Worm (Caenorhabditis elegans): Measurements from ENCODE around the gene spch-1.

The spch-1 gene

DNA sequence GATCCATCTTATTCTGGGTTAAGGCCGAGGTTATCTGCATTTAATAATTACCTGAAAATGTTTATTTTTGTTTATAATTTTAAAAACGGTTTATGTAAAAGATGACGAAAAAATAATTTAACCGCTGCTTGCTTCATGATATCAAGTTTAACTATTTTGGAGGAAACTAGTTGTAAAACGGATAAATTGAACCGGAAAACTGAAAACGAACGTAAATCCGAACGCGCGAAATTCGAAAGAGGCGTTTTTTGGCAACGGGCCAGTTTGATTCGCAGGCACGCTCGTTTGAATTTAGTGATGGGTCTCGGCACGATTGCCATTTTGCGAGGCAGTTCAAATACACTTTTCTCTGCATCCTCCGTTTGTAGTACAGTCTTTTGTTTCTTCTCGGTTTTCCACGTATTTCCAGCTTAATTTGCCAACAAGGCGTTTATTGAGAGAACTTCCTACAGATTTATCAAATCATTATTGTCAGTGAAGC, 17.6 kb upstream of the spch-1 start, which contains the start of the genes gtbp-1 and K08F4.3:
Gene gtbp-1 (minus strand): TSS at position 51 of the 481 bp plus-strand sequence.
Gene K08F4.3 (plus strand): TSS at position 352 of the 481 bp plus-strand sequence.
- no peak for TF ChIP-seq fos-1 (tag; optimal IDR thresholded peaks at IDR 0.05)
- peak; percentile 66 for TF ChIP-seq sma-3 (GFP tag; optimal IDR thresholded peaks at IDR 0.05)
- TF ChIP-seq nhr-129 (tag; optimal IDR thresholded peaks at IDR 0.05), result peak; percentile 90
- peak; percentile 22 for TF ChIP-seq sem-4 (tag; optimal IDR thresholded peaks at IDR 0.05)
- peak; percentile 52 for TF ChIP-seq F13H6.1 (tag; optimal IDR thresholded peaks at IDR 0.05)
- no peak for TF ChIP-seq unc-39 (tag; optimal IDR thresholded peaks at IDR 0.05)
- TF ChIP-seq lin-11 (tag; optimal IDR thresholded peaks at IDR 0.05), result peak; percentile 84
- peak; percentile 90 for TF ChIP-seq gmeb-1 (tag; optimal IDR thresholded peaks at IDR 0.05)
- no peak for TF ChIP-seq nhr-11 (tag; optimal IDR thresholded peaks at IDR 0.05)
- no peak for TF ChIP-seq Y55F3AM.14 (GFP tag; optimal IDR thresholded peaks at IDR 0.05)
- no peak for TF ChIP-seq nhr-23 (tag; optimal IDR thresholded peaks at IDR 0.05)
- no peak for TF ChIP-seq skn-1 (tag; optimal IDR thresholded peaks at IDR 0.05)
- TF ChIP-seq ceh-82 (tag; optimal IDR thresholded peaks at IDR 0.05), result no peak
- TF ChIP-seq zag-1 (tag; optimal IDR thresholded peaks at IDR 0.05), result peak; percentile 20
- TF ChIP-seq egl-27 (tag; optimal IDR thresholded peaks at IDR 0.05), result no peak
- peak; percentile 16 to 90 for TF ChIP-seq lsy-2 (tag; optimal IDR thresholded peaks at IDR 0.05)
- TF ChIP-seq nhr-21 (tag; optimal IDR thresholded peaks at IDR 0.05), result peak; percentile 2
- peak; percentile 86 for TF ChIP-seq C34F6.9 (tag; optimal IDR thresholded peaks at IDR 0.05)
- peak; percentile 39 for TF ChIP-seq sma-9 (GFP tag; optimal IDR thresholded peaks at IDR 0.05)
- no peak for TF ChIP-seq sma-9 (tag; optimal IDR thresholded peaks at IDR 0.05)
- TF ChIP-seq ZK546.5 (tag; optimal IDR thresholded peaks at IDR 0.05), result peak; percentile 80
- peak; percentile 94 for TF ChIP-seq unc-55 (GFP tag; optimal IDR thresholded peaks at IDR 0.05)
- TF ChIP-seq snpc-4 (tag; optimal IDR thresholded peaks at IDR 0.05), result peak; percentile 10
- TF ChIP-seq crh-2 (tag; optimal IDR thresholded peaks at IDR 0.05), result peak; percentile 94
- TF ChIP-seq lin-13 (GFP tag; optimal IDR thresholded peaks at IDR 0.05), result peak; percentile 63

DNA sequence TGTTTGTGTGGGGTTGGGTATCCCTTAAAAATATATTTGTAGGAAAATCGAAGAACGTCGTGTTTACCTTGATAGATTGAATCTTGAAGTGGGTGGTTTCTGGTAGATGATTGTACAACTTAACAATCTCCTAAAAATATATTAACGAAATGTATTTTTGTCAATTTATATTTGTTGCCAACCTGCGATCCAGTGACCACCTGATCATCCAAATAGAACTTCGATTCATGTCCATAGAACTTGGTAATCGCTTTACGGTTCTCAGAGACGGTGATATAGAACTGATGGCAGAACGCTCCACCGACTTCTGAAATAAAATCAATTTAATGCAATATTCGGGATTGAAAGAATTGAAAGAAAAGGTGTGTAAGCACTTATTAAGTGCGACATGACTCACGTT, 17.1 kb upstream of the spch-1 start:
- TF ChIP-seq lin-39 (tag; optimal IDR thresholded peaks at IDR 0.05) (no peak), egl-27 (tag; optimal IDR thresholded peaks at IDR 0.05) (no peak), skn-1 (tag; optimal IDR thresholded peaks at IDR 0.05) (no peak), nhr-129 (tag; optimal IDR thresholded peaks at IDR 0.05) (no peak), R02D3.7 (tag; optimal IDR thresholded peaks at IDR 0.05) (no peak), nhr-21 (tag; optimal IDR thresholded peaks at IDR 0.05) (no peak), C34F6.9 (tag; optimal IDR thresholded peaks at IDR 0.05) (no peak), ztf-1 (GFP tag; conservative IDR thresholded peaks at IDR 0.05) (no peak), alr-1 (tag; optimal IDR thresholded peaks at IDR 0.05) (no peak), blmp-1 (tag; optimal IDR thresholded peaks at IDR 0.05; ENCODE audit: insufficient read depth) (no peak), peb-1 (tag; optimal IDR thresholded peaks at IDR 0.05) (no peak), sma-9 (GFP tag; optimal IDR thresholded peaks at IDR 0.05) (no peak), sma-9 (tag; optimal IDR thresholded peaks at IDR 0.05) (no peak), elt-1 (tag; optimal IDR thresholded peaks at IDR 0.05) (no peak), unc-55 (GFP tag; optimal IDR thresholded peaks at IDR 0.05) (no peak), sma-3 (GFP tag; optimal IDR thresholded peaks at IDR 0.05) (no peak), mdl-1 (tag; optimal IDR thresholded peaks at IDR 0.05) (no peak), nhr-25 (tag; optimal IDR thresholded peaks at IDR 0.05) (no peak)

DNA sequence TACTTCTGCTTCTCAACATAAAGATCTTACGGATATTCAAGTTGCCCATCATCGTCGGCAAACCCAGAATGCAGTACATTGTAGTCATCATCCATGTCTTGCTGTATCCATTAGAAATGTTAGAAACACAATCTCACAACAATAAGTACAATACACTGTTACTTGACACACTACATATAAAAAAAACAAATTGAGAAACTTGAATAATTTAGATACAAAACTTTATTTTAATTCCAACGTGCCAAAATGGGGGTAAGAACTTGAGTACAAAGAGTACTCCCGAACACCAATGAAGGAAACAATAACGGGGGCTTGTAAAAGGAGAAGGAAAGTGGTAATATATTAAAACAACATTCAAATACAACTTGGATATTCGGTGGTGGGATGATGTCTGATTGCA, 15.2 kb upstream of the spch-1 start, which contains the start of gene ctf-18:
Gene ctf-18 (minus strand): TSS at position 101 of the 400 bp plus-strand sequence.
- TF ChIP-seq Y55F3AM.14 (GFP tag; optimal IDR thresholded peaks at IDR 0.05) (no peak), ztf-1 (GFP tag; conservative IDR thresholded peaks at IDR 0.05) (no peak), sma-9 (GFP tag; optimal IDR thresholded peaks at IDR 0.05) (no peak), sma-9 (tag; optimal IDR thresholded peaks at IDR 0.05) (no peak), nhr-10 (tag; optimal IDR thresholded peaks at IDR 0.05) (no peak), ztf-4 (tag; optimal IDR thresholded peaks at IDR 0.05) (no peak), elt-1 (tag; optimal IDR thresholded peaks at IDR 0.05) (no peak), ama-1 (optimal IDR thresholded peaks at IDR 0.05) (no peak), blmp-1 (tag; optimal IDR thresholded peaks at IDR 0.05; ENCODE audit: insufficient read depth) (no peak), nhr-237 (tag; optimal IDR thresholded peaks at IDR 0.05) (no peak)

DNA sequence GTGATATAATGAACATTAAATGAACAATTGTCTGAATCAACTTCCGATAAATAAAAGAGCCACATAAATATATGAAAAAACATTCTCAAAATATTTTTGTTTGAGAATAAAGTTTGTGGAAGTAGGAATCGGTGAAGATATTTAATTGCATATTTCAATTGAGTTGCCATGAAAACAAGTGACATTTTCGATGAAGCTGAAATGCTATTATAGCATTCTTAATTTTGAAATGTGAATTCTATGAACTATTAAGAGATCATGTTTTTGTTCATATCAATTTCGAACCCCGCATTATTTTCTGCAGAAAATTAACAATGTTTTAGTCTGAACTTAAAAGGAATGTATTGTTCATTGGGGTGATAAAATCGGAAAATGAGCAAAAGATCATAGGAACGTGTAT, 10.9 kb upstream of the spch-1 start, which contains the start of gene irld-21:
Gene irld-21 (minus strand): TSS at position 101 of the 400 bp plus-strand sequence.
- TF ChIP-seq C34F6.9 (tag; optimal IDR thresholded peaks at IDR 0.05), result no peak
- TF ChIP-seq egl-27 (tag; optimal IDR thresholded peaks at IDR 0.05), result no peak
- no peak for TF ChIP-seq nhr-6 (tag; optimal IDR thresholded peaks at IDR 0.05)
- TF ChIP-seq aly-2 (tag; optimal IDR thresholded peaks at IDR 0.05), result no peak
- TF ChIP-seq dmd-4 (tag; optimal IDR thresholded peaks at IDR 0.05), result no peak
- no peak for TF ChIP-seq nhr-10 (tag; optimal IDR thresholded peaks at IDR 0.05)
- no peak for TF ChIP-seq nhr-25 (tag; optimal IDR thresholded peaks at IDR 0.05)
- no peak for TF ChIP-seq ama-1 (optimal IDR thresholded peaks at IDR 0.05)
- TF ChIP-seq ztf-4 (tag; optimal IDR thresholded peaks at IDR 0.05), result no peak
- TF ChIP-seq mab-5 (tag; optimal IDR thresholded peaks at IDR 0.05), result no peak
- no peak for TF ChIP-seq blmp-1 (tag; optimal IDR thresholded peaks at IDR 0.05; ENCODE audit: insufficient read depth)
